Fruit fly (Drosophila melanogaster): ENCODE results near the gene CG31211.

DNA sequence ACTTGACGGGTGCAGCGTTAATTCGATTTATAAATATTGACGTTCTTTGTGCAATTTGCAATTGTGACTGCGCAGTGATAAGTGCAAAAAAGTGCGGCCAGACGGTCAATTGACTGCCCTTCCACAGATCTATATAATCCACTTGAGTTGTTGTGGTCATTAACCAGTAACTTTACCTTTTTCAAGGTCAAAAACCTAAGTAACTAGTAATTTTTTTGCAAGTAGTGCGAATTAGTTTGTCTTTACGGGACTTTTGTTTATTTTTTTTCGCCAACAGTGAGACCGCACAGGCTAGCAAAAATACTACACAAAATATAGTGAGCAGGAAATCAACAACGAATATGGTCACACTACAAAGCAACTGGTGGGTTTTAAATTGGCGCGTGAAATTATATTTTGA is 25.2 kb downstream of the CG31211 start, which contains the start of gene Tango9:
- no peak for TF ChIP-seq GATAd (GFP tag; optimal IDR thresholded peaks at IDR 0.05)
- TF ChIP-seq ey (GFP tag; optimal IDR thresholded peaks at IDR 0.05) = peak; percentile 21
- no peak for TF ChIP-seq psq (GFP tag; optimal IDR thresholded peaks at IDR 0.05)
- no peak for TF ChIP-seq Hr78 (GFP tag; optimal IDR thresholded peaks at IDR 0.05)
- no peak for TF ChIP-seq Rel (GFP tag; optimal IDR thresholded peaks at IDR 0.05)
- peak; percentile 99 for TF ChIP-seq Rel (tag; optimal IDR thresholded peaks at IDR 0.05)
- TF ChIP-seq Abd-B (GFP tag; optimal IDR thresholded peaks at IDR 0.05) = no peak
- no peak for TF ChIP-seq OdsH (GFP tag; optimal IDR thresholded peaks at IDR 0.05)
- TF ChIP-seq Myc (optimal IDR thresholded peaks at IDR 0.05) = peak; percentile 48
- peak; percentile 51 for TF ChIP-seq h (GFP tag; optimal IDR thresholded peaks at IDR 0.05)

Data from whole organism, wandering third instar larva.